Worm (Caenorhabditis elegans): ENCODE data around the gene ghi-1.

DNA sequence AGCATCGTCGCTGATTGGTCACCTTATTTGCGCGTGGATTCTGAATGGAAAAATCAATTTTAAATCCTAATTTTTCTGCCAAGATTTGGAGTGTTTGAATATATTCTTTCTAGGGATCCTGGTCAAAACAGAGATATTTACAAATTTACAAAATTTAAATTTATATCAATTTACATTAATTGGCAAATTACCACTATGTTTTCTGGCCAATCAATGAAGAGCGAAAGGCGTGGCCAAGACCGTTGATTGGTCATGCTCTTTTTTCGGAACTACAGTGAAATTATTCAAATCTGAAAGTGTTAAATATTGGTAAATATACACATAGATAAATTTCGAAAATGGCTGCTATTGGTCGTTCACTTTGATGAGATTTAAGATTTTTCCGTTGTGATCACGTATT is 3.8 kb upstream of the ghi-1 start:
- TF ChIP-seq flt-1 (GFP tag; IDR thresholded peaks at IDR 0.05) (no peak), ama-1 (optimal IDR thresholded peaks at IDR 0.05) (no peak), scrt-1 (GFP tag; IDR thresholded peaks at IDR 0.05) (no peak), hnd-1 (tag; optimal IDR thresholded peaks at IDR 0.05) (no peak), tra-4 (tag; optimal IDR thresholded peaks at IDR 0.05) (no peak)

Data from whole organism, early embryonic.